Fruit fly (Drosophila melanogaster) whole organism, prepupa: ENCODE data around the gene Polr3E.
A peak's percentile ranks its signal among the peaks of the same experiment; 100 is the strongest.

Experiments used
- Blimp-1 ChIP-seq: fragments of 200-800 bp; sonication (Bioruptor generic); optimal IDR thresholded peaks from 3 replicates; lab custom pipeline; 2017; ENCODE audit warnings: missing biosample characterization, missing genetic modification characterization, mild to moderate bottlenecking, moderate library complexity, missing genetic modification reagents
- CG10631 ChIP-seq: fragments of 200-800 bp; sonication (Bioruptor generic); optimal IDR thresholded peaks from 2 replicates; lab custom pipeline; 2016; ENCODE audit warnings: missing biosample characterization, missing genetic modification characterization
- CG10669 ChIP-seq: fragments of 200-800 bp; sonication (Bioruptor generic); optimal IDR thresholded peaks from 3 replicates; lab custom pipeline; 2018; ENCODE audit warnings: missing biosample characterization, mild to moderate bottlenecking, missing genetic modification characterization, moderate library complexity
- CG11294 ChIP-seq: fragments of 200-800 bp; sonication (Bioruptor generic); IDR thresholded peaks from 2 replicates; pipeline ENCODE4 v1.3.6; 2022; ENCODE audit warnings: missing biosample characterization, missing genetic modification characterization
- CG11762 ChIP-seq: fragments of 200-800 bp; sonication (Bioruptor generic); optimal IDR thresholded peaks from 3 replicates; lab custom pipeline; 2016; ENCODE audit warnings: missing biosample characterization, missing genetic modification characterization; ENCODE audit not compliant: insufficient read depth
- CG11902 ChIP-seq: fragments of 200-800 bp; sonication (Bioruptor generic); optimal IDR thresholded peaks from 3 replicates; lab custom pipeline; 2016; ENCODE audit warnings: missing biosample characterization, missing genetic modification characterization
- CG15336 ChIP-seq: fragments of 200-800 bp; sonication (Bioruptor generic); IDR thresholded peaks from 2 replicates; pipeline ENCODE4 v1.3.6; 2022; ENCODE audit warnings: missing biosample characterization, missing genetic modification characterization
- CG1621 ChIP-seq: fragments of 200-800 bp; sonication (Bioruptor generic); optimal IDR thresholded peaks from 3 replicates; lab custom pipeline; 2018; ENCODE audit warnings: missing biosample characterization, mild to moderate bottlenecking, missing genetic modification characterization
- CG16779 ChIP-seq: fragments of 200-800 bp; sonication (Bioruptor generic); optimal IDR thresholded peaks from 3 replicates; lab custom pipeline; 2017; ENCODE audit warnings: missing biosample characterization, mild to moderate bottlenecking, missing genetic modification characterization
- CG3032 ChIP-seq: fragments of 200-800 bp; optimal IDR thresholded peaks from 2 replicates; lab custom pipeline; 2019; ENCODE audit warnings: missing biosample characterization, mild to moderate bottlenecking, missing genetic modification characterization, moderate library complexity
- CG32006 ChIP-seq: fragments of 200-800 bp; sonication (Bioruptor generic); optimal IDR thresholded peaks from 3 replicates; lab custom pipeline; 2017; ENCODE audit warnings: missing biosample characterization, mild to moderate bottlenecking, missing genetic modification characterization
- CG34406 ChIP-seq: fragments of 200-800 bp; sonication (Bioruptor generic); optimal IDR thresholded peaks from 3 replicates; lab custom pipeline; 2016; ENCODE audit warnings: missing biosample characterization, missing genetic modification characterization
- CG3919 ChIP-seq: fragments of 200-800 bp; sonication (Bioruptor generic); optimal IDR thresholded peaks from 3 replicates; lab custom pipeline; 2016; ENCODE audit warnings: missing biosample characterization, missing genetic modification characterization
- CG6163 ChIP-seq: fragments of 200-800 bp; sonication (Bioruptor generic); IDR thresholded peaks from 3 replicates; pipeline ENCODE4 v1.3.6; 2022; ENCODE audit warnings: missing biosample characterization, missing genetic modification characterization
- CG6276 ChIP-seq: fragments of 200-800 bp; sonication (Bioruptor generic); optimal IDR thresholded peaks from 2 replicates; lab custom pipeline; 2017; ENCODE audit warnings: missing biosample characterization, mild to moderate bottlenecking, missing genetic modification characterization
- CG6792 ChIP-seq: fragments of 200-800 bp; sonication (Bioruptor generic); optimal IDR thresholded peaks from 3 replicates; lab custom pipeline; 2016; ENCODE audit warnings: missing biosample characterization, missing genetic modification characterization
- CG6808 ChIP-seq: fragments of 200-800 bp; sonication (Bioruptor generic); optimal IDR thresholded peaks from 3 replicates; lab custom pipeline; 2017; ENCODE audit warnings: missing biosample characterization, missing genetic modification characterization, mild to moderate bottlenecking, moderate library complexity, missing genetic modification reagents
- CG6854 ChIP-seq: fragments of 200-800 bp; sonication (Bioruptor generic); optimal IDR thresholded peaks from 2 replicates; lab custom pipeline; 2017; ENCODE audit warnings: missing biosample characterization, mild to moderate bottlenecking, missing genetic modification characterization
- CG7368 ChIP-seq: fragments of 200-800 bp; sonication (Bioruptor generic); optimal IDR thresholded peaks from 3 replicates; lab custom pipeline; 2016; ENCODE audit warnings: missing biosample characterization, missing genetic modification characterization
- CG8119 ChIP-seq: fragments of 200-800 bp; sonication (Bioruptor generic); IDR thresholded peaks from 3 replicates; pipeline ENCODE4 v1.3.6; 2022; ENCODE audit warnings: missing biosample characterization, missing genetic modification characterization
- CG8632 ChIP-seq: fragments of 200-800 bp; sonication (Bioruptor generic); optimal IDR thresholded peaks from 3 replicates; lab custom pipeline; 2016; ENCODE audit warnings: missing biosample characterization, missing genetic modification characterization
- CG9139 ChIP-seq: fragments of 200-800 bp; sonication (Bioruptor generic); optimal IDR thresholded peaks from 3 replicates; lab custom pipeline; 2017; ENCODE audit warnings: missing biosample characterization, mild to moderate bottlenecking, missing genetic modification characterization
- Eip78C ChIP-seq: fragments of 200-800 bp; sonication (Bioruptor generic); peaks from one replicate; lab custom pipeline; 2016; ENCODE audit warnings: missing biosample characterization, missing genetic modification characterization
- Eip93F ChIP-seq: fragments of 200-800 bp; sonication (Bioruptor generic); optimal IDR thresholded peaks from 2 replicates; lab custom pipeline; 2016; ENCODE audit warnings: missing biosample characterization, mild to moderate bottlenecking, missing genetic modification characterization
- Ets96B ChIP-seq: fragments of 200-800 bp; optimal IDR thresholded peaks from 2 replicates; lab custom pipeline; 2019; ENCODE audit warnings: missing biosample characterization, mild to moderate bottlenecking, missing genetic modification characterization, moderate library complexity
- Hr38 ChIP-seq: sonication (Bioruptor generic); optimal IDR thresholded peaks from 2 replicates; lab custom pipeline; 2016; ENCODE audit warnings: missing biosample characterization, missing genetic modification characterization
- Hr39 ChIP-seq: fragments of 200-800 bp; sonication (Bioruptor generic); optimal IDR thresholded peaks from 2 replicates; lab custom pipeline; 2016; ENCODE audit warnings: missing biosample characterization, missing genetic modification characterization
- Lpt ChIP-seq: fragments of 200-800 bp; sonication (Bioruptor generic); optimal IDR thresholded peaks from 3 replicates; lab custom pipeline; 2016; ENCODE audit warnings: missing biosample characterization, missing genetic modification characterization
- Met ChIP-seq: fragments of 200-800 bp; sonication (Bioruptor generic); optimal IDR thresholded peaks from 3 replicates; lab custom pipeline; 2016; ENCODE audit warnings: missing biosample characterization, missing genetic modification characterization
- OdsH ChIP-seq: fragments of 200-800 bp; sonication (Bioruptor generic); optimal IDR thresholded peaks from 3 replicates; lab custom pipeline; 2016; ENCODE audit warnings: missing biosample characterization, missing genetic modification characterization
- Smox ChIP-seq: fragments of 200-800 bp; sonication (Bioruptor generic); optimal IDR thresholded peaks from 3 replicates; lab custom pipeline; 2016; ENCODE audit warnings: missing biosample characterization, missing genetic modification characterization
- Sox102F ChIP-seq: fragments of 200-800 bp; sonication (Bioruptor generic); optimal IDR thresholded peaks from 2 replicates; lab custom pipeline; 2016; ENCODE audit warnings: missing biosample characterization, mild to moderate bottlenecking, missing genetic modification characterization
- Sox14 ChIP-seq: fragments of 200-800 bp; sonication (Bioruptor generic); optimal IDR thresholded peaks from 3 replicates; lab custom pipeline; 2016; ENCODE audit warnings: missing biosample characterization, missing genetic modification characterization
- Sox15 ChIP-seq: fragments of 200-800 bp; sonication (Bioruptor generic); optimal IDR thresholded peaks from 3 replicates; lab custom pipeline; 2016; ENCODE audit warnings: missing biosample characterization, missing genetic modification characterization
- achi ChIP-seq: fragments of 200-800 bp; sonication (Bioruptor generic); optimal IDR thresholded peaks from 3 replicates; lab custom pipeline; 2016; ENCODE audit warnings: missing biosample characterization, missing genetic modification characterization
- acj6 ChIP-seq: fragments of 200-800 bp; sonication (Bioruptor generic); optimal IDR thresholded peaks from 3 replicates; lab custom pipeline; 2016; ENCODE audit warnings: missing biosample characterization, missing genetic modification characterization
- cyc ChIP-seq: fragments of 200-800 bp; sonication (Bioruptor generic); optimal IDR thresholded peaks from 3 replicates; lab custom pipeline; 2016; ENCODE audit warnings: missing biosample characterization, missing genetic modification characterization
- eg ChIP-seq: fragments of 200-800 bp; sonication (Bioruptor generic); IDR thresholded peaks from 3 replicates; pipeline ENCODE4 v1.3.6; 2022; ENCODE audit warnings: missing biosample characterization, missing genetic modification characterization
- esn ChIP-seq: fragments of 200-800 bp; sonication (Bioruptor generic); optimal IDR thresholded peaks from 2 replicates; lab custom pipeline; 2016; ENCODE audit warnings: missing biosample characterization, mild to moderate bottlenecking, missing genetic modification characterization, moderate library complexity
- fkh ChIP-seq: fragments of 200-800 bp; sonication (Bioruptor generic); optimal IDR thresholded peaks from 3 replicates; lab custom pipeline; 2017; ENCODE audit warnings: missing biosample characterization, mild to moderate bottlenecking, missing genetic modification characterization, moderate library complexity
- lz ChIP-seq: fragments of 200-800 bp; sonication (Bioruptor generic); optimal IDR thresholded peaks from 3 replicates; lab custom pipeline; 2016; ENCODE audit warnings: missing biosample characterization, missing genetic modification characterization
- net ChIP-seq: fragments of 200-800 bp; sonication (Bioruptor generic); optimal IDR thresholded peaks from 3 replicates; lab custom pipeline; 2016; ENCODE audit warnings: missing biosample characterization, missing genetic modification characterization
- pdm3 ChIP-seq: fragments of 200-800 bp; sonication (Bioruptor generic); optimal IDR thresholded peaks from 3 replicates; lab custom pipeline; 2016; ENCODE audit warnings: missing biosample characterization, missing genetic modification characterization
- salr ChIP-seq, 2 experiments: fragments of 200-800 bp; sonication (Bioruptor generic); optimal IDR thresholded peaks; 3 replicates each; lab custom pipeline; 2016 to 2018; ENCODE audit warnings: missing biosample characterization in 2 of 2, missing genetic modification characterization in 2 of 2, mild to moderate bottlenecking in 1 of 2
- ss ChIP-seq, 2 experiments: fragments of 200-800 bp; sonication (Bioruptor generic); optimal IDR thresholded peaks; 2 replicates in 1 of 2; 3 replicates in 1 of 2; lab custom pipeline; 2017 to 2018; ENCODE audit warnings: mild to moderate bottlenecking in 2 of 2, missing biosample characterization in 2 of 2, missing genetic modification characterization in 2 of 2, moderate library complexity in 1 of 2
- svp ChIP-seq: fragments of 200-800 bp; sonication (Bioruptor generic); peaks from one replicate; lab custom pipeline; 2016; ENCODE audit warnings: missing biosample characterization, missing genetic modification characterization
- vri ChIP-seq: fragments of 200-800 bp; sonication (Bioruptor generic); optimal IDR thresholded peaks from 3 replicates; lab custom pipeline; 2016; ENCODE audit warnings: missing biosample characterization, mild to moderate bottlenecking, missing genetic modification characterization

The Polr3E gene

DNA sequence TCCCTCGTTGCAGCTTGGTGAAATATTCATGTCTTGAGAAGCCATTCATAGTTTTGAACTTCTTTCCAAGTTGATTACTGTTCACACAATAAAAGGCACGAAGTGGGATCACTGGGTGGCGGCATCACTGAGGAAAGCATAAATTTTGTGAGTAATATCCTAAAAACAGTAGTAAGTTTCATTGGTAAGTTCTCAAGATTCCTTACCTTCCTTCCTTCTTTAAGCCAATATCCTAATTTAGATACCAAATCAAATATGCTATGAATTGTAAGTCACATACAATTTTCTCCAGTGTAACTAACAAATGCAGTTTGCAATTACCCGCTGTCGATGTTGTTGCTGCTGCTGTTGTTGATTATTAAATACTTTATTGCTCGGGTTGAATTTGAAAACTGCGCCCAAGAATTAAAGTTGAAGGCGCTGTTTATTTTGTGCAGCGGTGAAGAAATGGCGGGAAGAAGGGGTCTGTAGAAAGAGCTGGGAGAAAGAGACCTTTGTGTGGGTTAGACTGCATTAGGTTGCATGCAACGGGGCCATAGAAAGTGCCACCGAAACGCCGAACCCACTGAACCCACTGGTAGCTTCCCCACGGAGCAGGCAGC lies 14.6 kb downstream of the Polr3E start (continued):
- TF ChIP-seq CG6792 (GFP tag; lab: Kevin White, UChicago), result no peak
- peak; percentile 9 for TF ChIP-seq Lpt (GFP tag; lab: Kevin White, UChicago)
- no peak for TF ChIP-seq salr (GFP tag; optimal IDR thresholded peaks at IDR 0.05; lab: Kevin White, UChicago)
- peak; percentile 54 for TF ChIP-seq svp (GFP tag; lab: Kevin White, UChicago)
- peak; percentile 49; the same call in 1 of the 3 replicates for TF ChIP-seq eg
- no peak for TF ChIP-seq CG6854 (GFP tag; lab: Kevin White, UChicago)
- TF ChIP-seq net (GFP tag; lab: Kevin White, UChicago), result peak; percentile 26
- peak; percentile 47 for TF ChIP-seq CG6276 (GFP tag; lab: Kevin White, UChicago)
- TF ChIP-seq vri (GFP tag; lab: Kevin White, UChicago), result no peak
- no peak for TF ChIP-seq Eip93F
- TF ChIP-seq Ets96B (tag; lab: Kevin White, UChicago), result peak; percentile 47
- peak; percentile 40 for TF ChIP-seq Sox14 (GFP tag; lab: Kevin White, UChicago)
- TF ChIP-seq CG16779 (tag; lab: Kevin White, UChicago), result no peak
- TF ChIP-seq Eip78C (GFP tag; lab: Kevin White, UChicago), result peak; percentile 72
- TF ChIP-seq Blimp-1 (GFP tag; lab: Kevin White, UChicago), result no peak
- TF ChIP-seq fkh, result no peak
- TF ChIP-seq CG7368 (GFP tag; lab: Kevin White, UChicago), result no peak
- TF ChIP-seq CG10669 (GFP tag; lab: Kevin White, UChicago), result peak; percentile 26
- no peak for TF ChIP-seq lz (GFP tag; lab: Kevin White, UChicago)
- TF ChIP-seq ss (GFP tag; optimal IDR thresholded peaks at IDR 0.05; lab: Kevin White, UChicago), result peak in 1 of 2 experiments; percentile 6
- TF ChIP-seq Sox102F (GFP tag; lab: Kevin White, UChicago), result no peak
- TF ChIP-seq CG8632 (GFP tag; lab: Kevin White, UChicago), result no peak
- no peak for TF ChIP-seq Smox (GFP tag; lab: Kevin White, UChicago)
- TF ChIP-seq acj6 (GFP tag; lab: Kevin White, UChicago), result peak; percentile 41
- TF ChIP-seq Hr38, result no peak
- peak; percentile 20 for TF ChIP-seq CG6808 (GFP tag; lab: Kevin White, UChicago)
- no peak for TF ChIP-seq CG11294 (GFP tag; lab: Robert Waterston, UW)
- TF ChIP-seq esn (GFP tag; lab: Kevin White, UChicago), result no peak
- TF ChIP-seq CG10631, result no peak
- peak; percentile 14 for TF ChIP-seq Met (GFP tag; lab: Kevin White, UChicago)
- TF ChIP-seq CG1621 (tag; lab: Kevin White, UChicago), result no peak

DNA sequence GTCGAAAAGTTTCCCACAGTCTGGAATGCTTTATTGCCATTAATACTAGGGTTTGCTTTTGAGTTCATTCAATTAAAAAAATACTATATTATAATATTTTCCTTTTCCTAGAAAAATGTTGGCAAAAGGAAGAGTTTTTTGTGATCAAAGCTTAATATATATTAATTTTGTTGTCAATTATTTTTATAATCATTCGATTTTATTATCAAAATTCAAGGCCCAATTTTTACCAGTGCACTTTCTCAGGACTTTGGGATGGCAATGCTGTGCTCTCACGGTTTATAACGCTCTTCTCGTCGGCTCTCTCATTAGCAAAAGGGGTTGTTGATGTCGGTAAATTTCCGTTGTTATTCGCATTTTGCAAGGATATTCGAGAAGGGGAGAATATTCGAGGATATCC lies 15.4 kb downstream of the Polr3E start:
- TF ChIP-seq CG9139 (GFP tag; lab: Kevin White, UChicago) (no peak), Lpt (GFP tag; lab: Kevin White, UChicago) (no peak), salr (GFP tag; optimal IDR thresholded peaks at IDR 0.05; lab: Kevin White, UChicago) (no peak), acj6 (GFP tag; lab: Kevin White, UChicago) (peak; percentile 18), Sox102F (GFP tag; lab: Kevin White, UChicago) (no peak), CG3919 (GFP tag; lab: Kevin White, UChicago) (peak; percentile 24), CG6808 (GFP tag; lab: Kevin White, UChicago) (no peak), CG10631 (peak; percentile 30), CG15336 (peak; percentile 39; the same call in 1 of the 2 replicates), Eip78C (GFP tag; lab: Kevin White, UChicago) (peak; percentile 85), CG11762 (GFP tag; lab: Kevin White, UChicago) (no peak), net (GFP tag; lab: Kevin White, UChicago) (peak; percentile 13), cyc (GFP tag; lab: Kevin White, UChicago) (peak; percentile 11), CG3032 (tag; lab: Kevin White, UChicago) (peak; percentile 41), CG34406 (GFP tag; lab: Kevin White, UChicago) (peak; percentile 18), lz (GFP tag; lab: Kevin White, UChicago) (peak; percentile 18), OdsH (GFP tag; lab: Kevin White, UChicago) (peak; percentile 21), svp (GFP tag; lab: Kevin White, UChicago) (peak; percentile 51), CG6163 (peak; percentile 35; the same call in 1 of the 3 replicates), Sox15 (GFP tag; lab: Kevin White, UChicago) (no peak), Blimp-1 (GFP tag; lab: Kevin White, UChicago) (no peak), achi (peak; percentile 22), Eip93F (no peak), fkh (no peak), CG8119 (peak; percentile 44; the same call in 1 of the 3 replicates), CG11902 (no peak), CG8632 (GFP tag; lab: Kevin White, UChicago) (peak; percentile 29), Smox (GFP tag; lab: Kevin White, UChicago) (peak; percentile 18), CG32006 (GFP tag; lab: Kevin White, UChicago) (peak; percentile 53), vri (GFP tag; lab: Kevin White, UChicago) (no peak), Hr39 (GFP tag; lab: Kevin White, UChicago) (no peak), CG6854 (GFP tag; lab: Kevin White, UChicago) (no peak), CG6792 (GFP tag; lab: Kevin White, UChicago) (peak; percentile 7), pdm3 (GFP tag; lab: Kevin White, UChicago) (no peak)
